Worm (Caenorhabditis elegans) whole organism, young adult: Measurements from ENCODE around the gene B0495.5.

ENCODE experiments used
- Y56A3A.18 ChIP-seq: fragments of 200-800 bp; sonication (Bioruptor generic); IDR thresholded peaks from 2 replicates; pipeline ENCODE4 v1.3.6; 2022; ENCODE audit warnings: missing genetic modification reagents, missing genetic modification characterization, missing compliant biosample characterization
- dpl-1 ChIP-seq: fragments of 150-350 bp; optimal IDR thresholded peaks from 2 replicates; lab custom pipeline; 2014; ENCODE audit warnings: missing biosample characterization, missing genetic modification reagents, missing genetic modification characterization
- efl-1 ChIP-seq: fragments of 150-350 bp; optimal IDR thresholded peaks from 2 replicates; lab custom pipeline; 2014; ENCODE audit warnings: missing biosample characterization, missing genetic modification reagents, missing genetic modification characterization
- ekl-4 ChIP-seq: fragments of 200-800 bp; sonication (Bioruptor generic); IDR thresholded peaks from 2 replicates; pipeline ENCODE4 v1.3.6; 2022; ENCODE audit warnings: missing genetic modification reagents, missing genetic modification characterization, missing compliant biosample characterization
- gei-17 ChIP-seq: fragments of 200-800 bp; sonication (Bioruptor generic); optimal IDR thresholded peaks from 2 replicates; lab custom pipeline; 2018; ENCODE audit warnings: mild to moderate bottlenecking, missing genetic modification characterization, missing compliant biosample characterization
- lin-26 ChIP-seq: fragments of 200-800 bp; sonication (Bioruptor generic); IDR thresholded peaks from 2 replicates; pipeline ENCODE4 v1.3.6; 2022; ENCODE audit warnings: missing genetic modification reagents, missing genetic modification characterization, missing compliant biosample characterization
- lsl-1 ChIP-seq: fragments of 200-800 bp; sonication (Bioruptor generic); optimal IDR thresholded peaks from 2 replicates; lab custom pipeline; 2018; ENCODE audit warnings: mild to moderate bottlenecking, missing genetic modification characterization, moderate library complexity, missing compliant biosample characterization
- nhr-90 ChIP-seq: sonication (generic microtip); optimal IDR thresholded peaks from 2 replicates; lab custom pipeline; 2016; ENCODE audit warnings: missing genotype, mild to moderate bottlenecking, missing genetic modification characterization, missing compliant biosample characterization
- pha-4 ChIP-seq: fragments of 150-350 bp; sonication (generic microtip); optimal IDR thresholded peaks from 2 replicates; lab custom pipeline; 2014; ENCODE audit warnings: missing biosample characterization, missing genetic modification reagents, missing genetic modification characterization
- rcor-1 ChIP-seq: fragments of 200-800 bp; sonication (Bioruptor generic); IDR thresholded peaks from 2 replicates; pipeline ENCODE4 v1.3.6; 2022; ENCODE audit warnings: missing genetic modification reagents, missing genetic modification characterization, missing compliant biosample characterization
- snpc-1.3 ChIP-seq: sonication (generic microtip); optimal IDR thresholded peaks from 2 replicates; lab custom pipeline; 2017; ENCODE audit warnings: missing genetic modification characterization, mild to moderate bottlenecking, missing compliant biosample characterization, antibody characterized with exemption, moderate library complexity, missing genotype, missing genetic modification reagents; ENCODE audit not compliant: insufficient read depth
- snpc-4 ChIP-seq, 5 experiments: fragments of 150-350 bp in 1 of 5; sonication (generic microtip) in 4 of 5; optimal IDR thresholded peaks; 2 replicates each; lab custom pipeline; 2014 to 2018; ENCODE audit warnings: missing genetic modification characterization in 5 of 5, missing biosample characterization in 3 of 5, antibody characterized with exemption in 2 of 5, mild to moderate bottlenecking in 2 of 5, missing compliant biosample characterization in 2 of 5, missing genotype in 2 of 5, moderate library complexity in 2 of 5, missing genetic modification reagents in 1 of 5

- TF ChIP-seq lsl-1 (no peak), pha-4 (tag; lab: Kevin White, UChicago) (no peak), efl-1 (GFP tag; lab: Kevin White, UChicago) (no peak), rcor-1 (GFP tag; lab: Robert Waterston, UW) (no peak), snpc-1.3 (tag; lab: Kevin White, UChicago) (no peak), snpc-4 (GFP tag; optimal IDR thresholded peaks at IDR 0.05; lab: Kevin White, UChicago) (no peak), snpc-4 (tag; optimal IDR thresholded peaks at IDR 0.05; lab: Kevin White, UChicago) (no peak), Y56A3A.18 (no peak), nhr-90 (tag; lab: Kevin White, UChicago) (no peak), lin-26 (GFP tag; lab: Robert Waterston, UW) (no peak), ekl-4 (GFP tag; lab: Robert Waterston, UW) (no peak), dpl-1 (no peak), gei-17 (GFP tag; lab: Kevin White, UChicago) (no peak)
These were observed 32.0 kb downstream of the B0495.5 start for ce11 chrII:7666338-7666737.
